Worm (Caenorhabditis elegans): ENCODE measurements around the gene irg-3.

Gene irg-3

ce11 chrV:2575716-2576115 lies 16.7 kb upstream of the irg-3 start:
- no peak for TF ChIP-seq ceh-90 (tag; optimal IDR thresholded peaks at IDR 0.05)
- TF ChIP-seq unc-30 (tag; optimal IDR thresholded peaks at IDR 0.05): no peak
- TF ChIP-seq nhr-90 (tag; optimal IDR thresholded peaks at IDR 0.05; ENCODE audit: poor library complexity): no peak
- no peak for TF ChIP-seq jun-1 (tag; optimal IDR thresholded peaks at IDR 0.05)
- TF ChIP-seq alr-1 (tag; optimal IDR thresholded peaks at IDR 0.05; ENCODE audit: borderline replicate concordance): no peak
- TF ChIP-seq blmp-1 (tag; optimal IDR thresholded peaks at IDR 0.05): no peak
- no peak for TF ChIP-seq unc-130 (tag; optimal IDR thresholded peaks at IDR 0.05)
- no peak for TF ChIP-seq swsn-7 (tag; optimal IDR thresholded peaks at IDR 0.05)
- no peak for TF ChIP-seq nhr-237 (tag; optimal IDR thresholded peaks at IDR 0.05)

- TF ChIP-seq alr-1 (tag; optimal IDR thresholded peaks at IDR 0.05; ENCODE audit: borderline replicate concordance) (no peak), tbx-2 (tag; optimal IDR thresholded peaks at IDR 0.05) (no peak), snu-23 (GFP tag; optimal IDR thresholded peaks at IDR 0.05) (no peak), nhr-76 (tag; optimal IDR thresholded peaks at IDR 0.05) (no peak), ceh-8 (GFP tag; optimal IDR thresholded peaks at IDR 0.05) (no peak), hpl-2 (GFP tag; optimal IDR thresholded peaks at IDR 0.05) (no peak), ceh-63 (GFP tag; optimal IDR thresholded peaks at IDR 0.05) (no peak), nhr-12 (tag; optimal IDR thresholded peaks at IDR 0.05) (no peak), pqm-1 (tag; optimal IDR thresholded peaks at IDR 0.05) (no peak), egl-13 (tag; optimal IDR thresholded peaks at IDR 0.05) (no peak), jun-1 (tag; optimal IDR thresholded peaks at IDR 0.05) (no peak), rnt-1 (tag; optimal IDR thresholded peaks at IDR 0.05) (no peak), dsc-1 (tag; optimal IDR thresholded peaks at IDR 0.05) (no peak), ceh-82 (tag; optimal IDR thresholded peaks at IDR 0.05) (no peak)
Measured at ce11 chrV:2577603-2578002, 14.8 kb upstream of the irg-3 start, which contains the start of gene srt-4. srt-4 (plus strand) TSS chrV:2577903.

ce11 chrV:2580598-2580997 lies 11.8 kb upstream of the irg-3 start, which contains the start of gene C29G2.3:
C29G2.3 (plus strand) TSS chrV:2580898.
- TF ChIP-seq dpl-1 (GFP tag; optimal IDR thresholded peaks at IDR 0.05) (no peak), ets-5 (GFP tag; IDR thresholded peaks at IDR 0.05) (no peak), nhr-77 (tag; optimal IDR thresholded peaks at IDR 0.05) (no peak), nhr-28 (tag; optimal IDR thresholded peaks at IDR 0.05) (no peak), nhr-85 (tag) (no peak), hlh-17 (GFP tag; optimal IDR thresholded peaks at IDR 0.05; ENCODE audit: borderline replicate concordance) (no peak), alr-1 (tag; optimal IDR thresholded peaks at IDR 0.05; ENCODE audit: borderline replicate concordance) (no peak), pag-3 (tag; optimal IDR thresholded peaks at IDR 0.05; ENCODE audit: borderline replicate concordance, insufficient read depth) (no peak), mdl-1 (tag; optimal IDR thresholded peaks at IDR 0.05) (no peak), pqm-1 (tag; optimal IDR thresholded peaks at IDR 0.05) (no peak), nhr-19 (GFP tag; conservative IDR thresholded peaks at IDR 0.05) (no peak), ceh-82 (tag; optimal IDR thresholded peaks at IDR 0.05) (no peak), unc-86 (tag; optimal IDR thresholded peaks at IDR 0.05) (no peak), lin-15B (tag; optimal IDR thresholded peaks at IDR 0.05) (no peak)

ce11 chrV:2585727-2586126 lies 6.7 kb upstream of the irg-3 start, which contains the start of gene C29G2.6:
C29G2.6 (minus strand) TSS chrV:2585908.
- peak; percentile 54 for TF ChIP-seq elt-2 (tag; optimal IDR thresholded peaks at IDR 0.05)
- TF ChIP-seq ama-1 (optimal IDR thresholded peaks at IDR 0.05): no peak
- TF ChIP-seq jun-1 (tag; optimal IDR thresholded peaks at IDR 0.05): no peak
- TF ChIP-seq nhr-28 (tag; optimal IDR thresholded peaks at IDR 0.05): no peak
- no peak for TF ChIP-seq alr-1 (tag; optimal IDR thresholded peaks at IDR 0.05; ENCODE audit: borderline replicate concordance)
- TF ChIP-seq fkh-10 (GFP tag; optimal IDR thresholded peaks at IDR 0.05): no peak
- no peak for TF ChIP-seq rnt-1 (tag; optimal IDR thresholded peaks at IDR 0.05)

ce11 chrV:2589834-2590233 lies 2.6 kb upstream of the irg-3 start:
- TF ChIP-seq blmp-1 (tag; optimal IDR thresholded peaks at IDR 0.05): no peak
- no peak for TF ChIP-seq alr-1 (tag; optimal IDR thresholded peaks at IDR 0.05; ENCODE audit: borderline replicate concordance)

All from whole organism, L1 larva.